Fruit fly (Drosophila melanogaster): ENCODE data around the gene CG7246.

Gene CG7246

DNA sequence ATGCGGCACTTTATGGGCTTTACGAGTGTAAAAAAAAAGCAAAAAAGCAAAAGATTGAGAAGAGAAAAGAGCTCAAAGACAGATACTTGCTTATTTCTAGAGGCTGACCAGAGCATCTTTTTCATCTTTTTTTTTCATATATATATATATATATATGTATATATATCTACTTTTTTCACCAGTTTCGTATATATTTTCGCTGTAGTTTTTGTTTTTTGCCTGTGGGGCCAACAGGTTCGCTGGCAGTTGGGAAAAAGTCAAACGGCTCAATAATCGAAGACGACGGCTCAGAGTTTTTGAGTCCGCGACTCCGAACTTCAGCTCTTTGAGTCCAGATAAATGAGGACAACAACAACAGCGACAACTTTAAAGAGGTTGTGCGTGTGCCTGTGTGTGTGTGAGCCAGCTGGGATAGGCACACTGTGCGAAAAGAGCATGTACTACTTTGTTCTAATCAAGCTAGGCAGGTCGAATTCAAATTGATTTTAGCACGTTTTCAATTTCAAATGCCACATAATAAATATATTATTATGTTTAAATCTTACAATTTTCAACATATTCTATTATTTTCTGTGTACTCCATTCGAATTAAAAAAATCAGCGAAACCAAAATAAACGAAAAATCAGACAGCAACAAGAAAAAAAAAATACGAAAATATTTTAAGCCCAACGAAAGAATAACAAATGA is 13.9 kb downstream of the CG7246 start (continued):
- TF ChIP-seq CG11504 (tag; optimal IDR thresholded peaks at IDR 0.05) (peak; percentile 38), ash1 (GFP tag; optimal IDR thresholded peaks at IDR 0.05) (no peak), CG11398 (GFP tag; optimal IDR thresholded peaks at IDR 0.05) (no peak), CG10979 (tag; optimal IDR thresholded peaks at IDR 0.05) (peak; percentile 34), zen2 (GFP tag; IDR thresholded peaks at IDR 0.05; ENCODE audit: partially characterized antibody) (no peak), gce (GFP tag; IDR thresholded peaks at IDR 0.05) (no peak), emc (GFP tag; optimal IDR thresholded peaks at IDR 0.05) (no peak), prd (optimal IDR thresholded peaks at IDR 0.05) (no peak), prd (GFP tag; IDR thresholded peaks at IDR 0.05) (peak; percentile 54; the same call in 2 of the 3 replicates), ind (GFP tag; optimal IDR thresholded peaks at IDR 0.05) (peak; percentile 31), al (GFP tag; IDR thresholded peaks at IDR 0.05) (peak; percentile 28; the same call in 1 of the 2 replicates), wek (GFP tag; optimal IDR thresholded peaks at IDR 0.05) (no peak), ewg (GFP tag; optimal IDR thresholded peaks at IDR 0.05) (no peak), bcd (GFP tag; optimal IDR thresholded peaks at IDR 0.05) (peak; percentile 3), C15 (GFP tag; IDR thresholded peaks at IDR 0.05) (no peak), org-1 (GFP tag; optimal IDR thresholded peaks at IDR 0.05) (no peak), exex (tag; optimal IDR thresholded peaks at IDR 0.05) (no peak), lmd (GFP tag; IDR thresholded peaks at IDR 0.05) (peak; percentile 27; the same call in 1 of the 2 replicates), CG4707 (GFP tag; optimal IDR thresholded peaks at IDR 0.05) (no peak), CG7357 (GFP tag; IDR thresholded peaks at IDR 0.05) (no peak), nmo (GFP tag; optimal IDR thresholded peaks at IDR 0.05) (peak; percentile 22), bbx (GFP tag; IDR thresholded peaks at IDR 0.05; ENCODE audit: partially characterized antibody) (no peak), D (optimal IDR thresholded peaks at IDR 0.05) (no peak), D (GFP tag; optimal IDR thresholded peaks at IDR 0.05) (no peak), CG17385 (GFP tag; optimal IDR thresholded peaks at IDR 0.05) (peak; percentile 35), CG17186 (GFP tag; optimal IDR thresholded peaks at IDR 0.05) (no peak), CG6689 (GFP tag; IDR thresholded peaks at IDR 0.05) (no peak), HHEX (GFP tag; optimal IDR thresholded peaks at IDR 0.05) (peak; percentile 18), CG12769 (tag; optimal IDR thresholded peaks at IDR 0.05) (peak; percentile 0), CG9817 (tag; optimal IDR thresholded peaks at IDR 0.05) (peak; percentile 12), CG13424 (tag; optimal IDR thresholded peaks at IDR 0.05) (peak; percentile 18), Trl (optimal IDR thresholded peaks at IDR 0.05) (no peak), Trl (GFP tag; optimal IDR thresholded peaks at IDR 0.05) (no peak), Stat92E (GFP tag; optimal IDR thresholded peaks at IDR 0.05) (no peak), CG42726 (GFP tag; IDR thresholded peaks at IDR 0.05; ENCODE audit: partially characterized antibody) (no peak), CG3847 (GFP tag; IDR thresholded peaks at IDR 0.05) (0 out of 2 replicates have a peak, but pooled peaks have one; percentile 15), Ada2b (GFP tag; IDR thresholded peaks at IDR 0.05) (peak; percentile 59), CG12236 (GFP tag; optimal IDR thresholded peaks at IDR 0.05) (no peak), Dip3 (GFP tag; optimal IDR thresholded peaks at IDR 0.05) (no peak), gsb-n (tag; optimal IDR thresholded peaks at IDR 0.05) (no peak), CG11723 (GFP tag; optimal IDR thresholded peaks at IDR 0.05) (no peak), CG4328 (GFP tag; optimal IDR thresholded peaks at IDR 0.05) (no peak), YL-1 (GFP tag; optimal IDR thresholded peaks at IDR 0.05) (no peak), CG30403 (GFP tag; optimal IDR thresholded peaks at IDR 0.05) (peak; percentile 27), fu2 (GFP tag; optimal IDR thresholded peaks at IDR 0.05) (no peak), pzg (GFP tag; optimal IDR thresholded peaks at IDR 0.05) (no peak), nau (GFP tag; optimal IDR thresholded peaks at IDR 0.05) (no peak), CG5180 (GFP tag; optimal IDR thresholded peaks at IDR 0.05) (no peak), gsb (GFP tag; IDR thresholded peaks at IDR 0.05) (no peak), Pdp1 (GFP tag; optimal IDR thresholded peaks at IDR 0.05) (no peak)
